Fruit fly (Drosophila melanogaster) whole organism, wandering third instar larva: ENCODE results near the gene CG31415.

ENCODE experiments used
- Abd-B ChIP-seq: fragments of >200 bp; optimal IDR thresholded peaks from 2 replicates; lab custom pipeline; 2017; ENCODE audit warnings: missing biosample characterization, missing genetic modification characterization
- CrebA ChIP-seq: fragments of 200-800 bp; sonication (Bioruptor generic); optimal IDR thresholded peaks from 2 replicates; lab custom pipeline; 2016; ENCODE audit warnings: missing biosample characterization, mild to moderate bottlenecking, missing genetic modification characterization, borderline replicate concordance
- br ChIP-seq: fragments of 200-800 bp; sonication (Bioruptor generic); optimal IDR thresholded peaks from 2 replicates; lab custom pipeline; 2016; ENCODE audit warnings: missing biosample characterization, missing genetic modification characterization
- psq ChIP-seq: fragments of 200-800 bp; sonication (Bioruptor generic); optimal IDR thresholded peaks from 3 replicates; lab custom pipeline; 2017; ENCODE audit warnings: missing biosample characterization, mild to moderate bottlenecking, missing genetic modification characterization, moderate library complexity

DNA sequence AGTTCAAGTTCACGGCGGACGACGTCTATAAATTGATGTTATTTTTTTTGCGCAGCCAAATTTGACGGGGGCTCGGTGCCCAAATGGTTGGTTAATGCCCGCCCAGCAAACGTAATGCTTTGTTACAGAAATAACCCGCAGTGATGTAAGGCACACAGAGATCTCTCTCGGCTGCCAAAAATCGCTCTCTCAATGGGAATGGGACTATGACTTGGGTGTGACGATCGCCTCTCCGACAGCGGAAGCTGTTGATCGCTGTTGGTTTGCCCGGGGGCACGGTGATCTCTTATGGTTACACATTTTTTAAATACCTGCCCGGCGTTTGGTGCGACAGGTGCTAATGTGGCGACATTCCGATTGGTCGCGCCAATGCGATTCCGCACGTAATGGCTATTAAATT is 26.8 kb downstream of the CG31415 start:
- TF ChIP-seq CrebA (no peak), psq (no peak), Abd-B (GFP tag; lab: Kevin White, UChicago) (no peak), br (GFP tag; lab: Kevin White, UChicago) (no peak)
